Worm (Caenorhabditis elegans) whole organism, late embryonic: ENCODE data around the gene idpb-4.

ENCODE experiments used
- C38D4.7 ChIP-seq: fragments of 200-800 bp; sonication (Bioruptor generic); optimal IDR thresholded peaks from 2 replicates; lab custom pipeline; 2018; ENCODE audit warnings: mild to moderate bottlenecking, missing genetic modification characterization, moderate library complexity, missing compliant biosample characterization
- ceh-31 ChIP-seq: sonication (generic microtip); optimal IDR thresholded peaks from 2 replicates; lab custom pipeline; 2016; ENCODE audit warnings: missing genetic modification characterization, missing compliant biosample characterization
- elt-2 ChIP-seq: sonication (generic microtip); optimal IDR thresholded peaks from 2 replicates; lab custom pipeline; 2016; ENCODE audit warnings: missing genetic modification reagents, missing genetic modification characterization, missing compliant biosample characterization
- eyg-1 ChIP-seq: sonication (generic microtip); optimal IDR thresholded peaks from 2 replicates; lab custom pipeline; 2016; ENCODE audit warnings: missing genotype, missing genetic modification characterization, missing compliant biosample characterization
- pha-4 ChIP-seq: fragments of 150-350 bp; optimal IDR thresholded peaks from 2 replicates; lab custom pipeline; 2018; ENCODE audit warnings: missing biosample characterization, missing genetic modification reagents, missing genetic modification characterization
- pqm-1 ChIP-seq: sonication (generic microtip); optimal IDR thresholded peaks from 2 replicates; lab custom pipeline; 2016; ENCODE audit warnings: missing genetic modification characterization, missing compliant biosample characterization
- sox-2 ChIP-seq: fragments of 200-800 bp; sonication (Bioruptor generic); IDR thresholded peaks from 2 replicates; pipeline ENCODE4 v1.3.6; 2022; ENCODE audit warnings: missing genetic modification reagents, missing genetic modification characterization, missing compliant biosample characterization

DNA sequence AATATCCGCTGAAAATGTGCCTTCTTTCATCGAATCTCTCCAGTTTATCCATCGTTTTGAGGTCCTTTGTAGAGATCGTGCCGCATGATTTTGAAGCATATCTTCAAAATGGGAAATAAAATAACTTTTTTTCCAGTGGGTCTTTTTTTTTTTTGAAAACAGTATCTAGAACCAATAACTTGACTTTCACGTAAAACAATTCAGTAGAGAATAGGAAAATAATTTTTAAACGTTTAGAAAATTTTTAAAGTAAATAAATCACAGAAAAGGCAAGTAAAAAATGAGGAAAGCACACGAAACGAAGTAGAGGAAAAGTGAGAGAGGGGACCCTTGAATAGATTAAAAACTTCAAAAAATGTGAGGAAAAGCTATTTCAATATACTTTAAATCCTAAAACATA is 38.5 kb downstream of the idpb-4 start, which contains the start of gene chdh-1:
- no peak for TF ChIP-seq ceh-31 (tag; lab: Kevin White, UChicago)
- no peak for TF ChIP-seq elt-2 (tag; lab: Kevin White, UChicago)
- TF ChIP-seq sox-2 (GFP tag; lab: Robert Waterston, UW), result no peak
- TF ChIP-seq C38D4.7 (GFP tag; lab: Kevin White, UChicago), result no peak
- no peak for TF ChIP-seq eyg-1
- no peak for TF ChIP-seq pha-4 (tag; lab: Kevin White, UChicago)
- TF ChIP-seq pqm-1 (tag; lab: Kevin White, UChicago), result no peak
